Worm (Caenorhabditis elegans): ENCODE results near the gene mpst-7.

mpst-7 gene

DNA sequence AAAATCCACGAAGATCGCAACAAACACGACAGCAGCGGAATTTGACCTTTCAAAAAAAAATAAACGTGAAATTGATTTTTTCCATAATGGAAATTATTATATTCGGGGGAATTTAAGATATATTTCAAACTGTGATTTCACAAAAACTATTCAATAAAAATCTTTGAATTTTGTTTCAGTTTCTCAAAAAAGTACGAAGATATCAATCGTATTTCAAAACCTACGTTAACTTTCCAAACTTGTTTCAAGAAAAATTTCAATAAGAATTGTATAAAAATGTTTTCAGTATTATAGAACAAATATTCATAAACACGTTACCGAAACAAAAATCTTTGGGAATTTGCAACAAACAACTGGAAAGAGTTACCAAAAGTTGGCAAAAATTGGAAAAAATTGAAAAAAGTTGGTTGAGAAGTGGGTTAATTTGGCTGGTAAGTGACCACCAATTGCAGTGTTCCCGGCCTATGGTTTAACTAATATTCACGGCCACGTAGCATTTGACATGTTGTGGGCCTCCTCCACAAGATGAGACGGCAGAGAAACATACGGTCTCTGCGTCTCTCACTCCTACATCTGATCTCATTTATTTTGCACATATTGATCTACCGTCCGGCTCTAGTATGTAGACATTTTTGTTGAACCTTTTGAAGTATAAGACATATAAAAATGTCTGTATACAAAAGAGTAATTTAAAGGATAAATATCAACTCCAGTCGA lies 10.0 kb downstream of the mpst-7 start, which contains the start of the genes T16G1.9 and T16G1.18 (continued):
- TF ChIP-seq sem-2 (GFP tag; optimal IDR thresholded peaks at IDR 0.05): no peak

DNA sequence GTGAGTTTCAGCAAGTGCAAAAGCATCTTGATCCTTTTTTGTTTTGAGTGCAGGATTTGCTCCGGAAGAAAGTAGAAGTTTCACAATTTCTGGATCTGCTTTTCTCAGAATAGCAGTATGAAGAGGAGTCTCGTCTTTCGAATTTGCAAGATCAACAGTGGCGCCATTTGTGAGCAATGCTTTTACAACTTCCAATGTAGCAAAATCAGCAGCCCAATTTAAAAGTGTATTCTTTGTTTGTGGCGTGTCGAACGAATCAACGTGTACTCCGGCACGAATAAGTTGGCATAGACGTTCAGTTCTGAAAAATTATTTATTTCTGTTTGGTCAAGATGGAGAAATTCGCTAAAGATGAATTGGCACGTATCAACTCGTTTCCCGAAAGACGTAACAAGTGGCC lies 11.3 kb downstream of the mpst-7 start, which contains the start of gene T16G1.13:
Gene T16G1.13 (plus strand): TSS at position 301 of the 400 bp plus-strand sequence.
- TF ChIP-seq sptf-1 (tag; optimal IDR thresholded peaks at IDR 0.05) (no peak), ceh-43 (GFP tag; optimal IDR thresholded peaks at IDR 0.05) (no peak), cnd-1 (tag; optimal IDR thresholded peaks at IDR 0.05) (no peak), nhr-2 (tag; optimal IDR thresholded peaks at IDR 0.05) (no peak), drap-1 (GFP tag; optimal IDR thresholded peaks at IDR 0.05) (no peak), lsy-2 (tag; optimal IDR thresholded peaks at IDR 0.05) (no peak), snpc-4 (tag; optimal IDR thresholded peaks at IDR 0.05) (no peak), zip-8 (tag; optimal IDR thresholded peaks at IDR 0.05) (no peak), ztf-11 (tag; optimal IDR thresholded peaks at IDR 0.05) (no peak), tbx-8 (GFP tag; optimal IDR thresholded peaks at IDR 0.05) (no peak), elt-3 (tag; optimal IDR thresholded peaks at IDR 0.05) (no peak), mab-5 (tag; optimal IDR thresholded peaks at IDR 0.05) (no peak), bed-3 (GFP tag; optimal IDR thresholded peaks at IDR 0.05) (no peak), lin-13 (tag; optimal IDR thresholded peaks at IDR 0.05) (no peak)

DNA sequence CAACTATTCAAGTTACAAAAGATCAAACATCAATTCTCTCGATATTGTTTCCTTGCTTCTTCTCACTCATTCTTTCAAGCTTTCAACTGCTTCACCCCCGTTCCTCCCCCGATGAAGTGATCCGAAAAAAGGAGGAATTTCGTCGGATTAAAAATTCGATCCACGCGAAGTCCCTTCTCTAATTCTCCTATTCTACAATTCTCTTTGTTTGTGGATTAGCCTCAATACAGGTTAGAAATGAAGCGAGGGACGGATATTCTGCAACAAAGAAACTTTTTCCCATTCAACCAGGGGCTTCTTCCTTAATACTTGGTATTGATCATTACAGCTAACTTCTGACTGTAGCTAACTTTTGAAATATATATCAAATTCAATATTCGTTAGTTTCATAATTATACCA lies 16.2 kb downstream of the mpst-7 start, which contains the start of gene grl-2:
Gene grl-2 (plus strand): TSS at position 301 of the 400 bp plus-strand sequence.
- TF ChIP-seq snpc-4 (tag; optimal IDR thresholded peaks at IDR 0.05) (no peak), unc-39 (tag; optimal IDR thresholded peaks at IDR 0.05) (no peak), cnd-1 (tag; optimal IDR thresholded peaks at IDR 0.05) (no peak), lsy-2 (tag; optimal IDR thresholded peaks at IDR 0.05) (no peak), lin-13 (tag; optimal IDR thresholded peaks at IDR 0.05) (no peak), elt-3 (tag; optimal IDR thresholded peaks at IDR 0.05) (no peak), M03D4.4 (tag; optimal IDR thresholded peaks at IDR 0.05) (no peak), mab-5 (tag; optimal IDR thresholded peaks at IDR 0.05) (no peak), nhr-76 (tag; optimal IDR thresholded peaks at IDR 0.05) (no peak), ztf-11 (tag; optimal IDR thresholded peaks at IDR 0.05) (no peak), elt-1 (tag; optimal IDR thresholded peaks at IDR 0.05; ENCODE audit: borderline replicate concordance, insufficient read depth) (no peak), unc-62 (GFP tag; optimal IDR thresholded peaks at IDR 0.05) (no peak), hlh-1 (tag; optimal IDR thresholded peaks at IDR 0.05) (no peak), flh-1 (GFP tag; optimal IDR thresholded peaks at IDR 0.05) (no peak), blmp-1 (tag; optimal IDR thresholded peaks at IDR 0.05) (no peak), nhr-237 (tag; optimal IDR thresholded peaks at IDR 0.05) (no peak)

DNA sequence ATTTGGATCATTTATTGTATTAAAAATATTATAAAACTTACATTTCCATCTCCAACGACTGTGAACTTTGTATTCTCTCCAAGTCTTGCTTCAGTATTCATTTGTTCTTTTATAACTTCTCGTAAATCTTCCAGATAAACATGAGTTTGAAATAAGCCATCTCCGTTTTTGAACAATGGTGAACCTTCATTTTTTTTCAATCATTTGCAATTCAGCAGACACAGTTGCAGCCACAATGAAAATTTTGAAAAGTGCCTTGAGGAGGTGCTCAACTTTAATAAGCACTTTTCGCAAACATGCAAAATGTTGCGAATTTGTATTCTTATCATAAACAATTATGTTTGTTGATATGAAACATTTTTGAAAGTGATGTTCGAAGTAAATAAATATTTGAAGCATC lies 16.7 kb downstream of the mpst-7 start, which contains the start of gene T16G1.3:
Gene T16G1.3 (minus strand): TSS at position 101 of the 400 bp plus-strand sequence.
- TF ChIP-seq nhr-12 (tag; optimal IDR thresholded peaks at IDR 0.05): no peak
- TF ChIP-seq sptf-1 (tag; optimal IDR thresholded peaks at IDR 0.05): no peak
- no peak for TF ChIP-seq ham-2 (GFP tag; optimal IDR thresholded peaks at IDR 0.05)
- TF ChIP-seq cnd-1 (tag; optimal IDR thresholded peaks at IDR 0.05): no peak
- no peak for TF ChIP-seq elt-3 (tag; optimal IDR thresholded peaks at IDR 0.05)
- TF ChIP-seq snpc-4 (tag; optimal IDR thresholded peaks at IDR 0.05): no peak
- TF ChIP-seq nhr-76 (tag; optimal IDR thresholded peaks at IDR 0.05): no peak
- no peak for TF ChIP-seq lin-32 (GFP tag; optimal IDR thresholded peaks at IDR 0.05)
- no peak for TF ChIP-seq blmp-1 (tag; optimal IDR thresholded peaks at IDR 0.05)
- TF ChIP-seq ceh-39 (tag; optimal IDR thresholded peaks at IDR 0.05): no peak
- TF ChIP-seq drap-1 (GFP tag; optimal IDR thresholded peaks at IDR 0.05): no peak

DNA sequence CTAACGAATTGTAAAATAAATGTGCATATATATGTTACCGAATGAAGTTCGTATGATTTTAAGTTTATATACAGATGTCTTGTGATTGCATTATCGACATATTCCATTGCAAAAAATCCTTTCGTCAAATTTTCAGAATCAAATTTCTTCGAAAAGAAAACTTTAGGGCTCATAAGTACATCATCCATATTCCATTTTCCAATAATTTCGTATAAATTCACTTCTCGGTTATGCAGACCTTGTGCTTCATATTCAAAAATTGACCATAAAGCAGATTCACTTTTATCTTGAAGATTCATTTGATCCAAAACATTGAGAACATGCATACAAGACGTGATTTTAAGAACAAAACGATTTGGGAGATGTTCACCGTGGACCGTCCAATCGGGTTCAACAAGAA lies 17.5 kb downstream of the mpst-7 start:
- TF ChIP-seq mls-2 (tag; optimal IDR thresholded peaks at IDR 0.05) (no peak), ztf-11 (tag; optimal IDR thresholded peaks at IDR 0.05) (no peak), mab-5 (tag; optimal IDR thresholded peaks at IDR 0.05) (no peak), zip-8 (tag; optimal IDR thresholded peaks at IDR 0.05) (no peak), ceh-43 (GFP tag; optimal IDR thresholded peaks at IDR 0.05) (no peak), elt-3 (tag; optimal IDR thresholded peaks at IDR 0.05) (no peak), lin-13 (tag; optimal IDR thresholded peaks at IDR 0.05) (no peak), elt-1 (tag; optimal IDR thresholded peaks at IDR 0.05; ENCODE audit: borderline replicate concordance, insufficient read depth) (no peak), unc-120 (tag; optimal IDR thresholded peaks at IDR 0.05; ENCODE audit: poor library complexity, severe bottlenecking) (no peak), nhr-28 (tag; optimal IDR thresholded peaks at IDR 0.05) (no peak), ceh-83 (GFP tag; optimal IDR thresholded peaks at IDR 0.05) (no peak), cnd-1 (tag; optimal IDR thresholded peaks at IDR 0.05) (no peak), tbx-8 (GFP tag; optimal IDR thresholded peaks at IDR 0.05) (no peak), drap-1 (GFP tag; optimal IDR thresholded peaks at IDR 0.05) (no peak)
